Worm (Caenorhabditis elegans) whole organism, L4 larva: ENCODE results near the gene F26F2.13.

Experiments used
- F49E8.2 ChIP-seq: sonication (generic microtip); optimal IDR thresholded peaks from 2 replicates; lab custom pipeline; 2016; ENCODE audit warnings: missing compliant biosample characterization, mild to moderate bottlenecking, missing genetic modification characterization, borderline replicate concordance
- Y48G9A.11 ChIP-seq: fragments of 200-800 bp; sonication (Bioruptor generic); IDR thresholded peaks from 2 replicates; pipeline ENCODE4 v1.3.6; 2022; ENCODE audit warnings: missing genetic modification reagents, missing genetic modification characterization, missing compliant biosample characterization
- aly-2 ChIP-seq: sonication (generic microtip); optimal IDR thresholded peaks from 2 replicates; lab custom pipeline; 2018; ENCODE audit warnings: missing biosample characterization, missing genetic modification characterization
- daf-12 ChIP-seq: fragments of 150-350 bp; optimal IDR thresholded peaks from 2 replicates; lab custom pipeline; 2014; ENCODE audit warnings: missing biosample characterization, missing genetic modification reagents, missing genetic modification characterization
- egl-43 ChIP-seq: fragments of 200-800 bp; sonication (Bioruptor generic); IDR thresholded peaks from 2 replicates; pipeline ENCODE4 v1.3.6; 2022; ENCODE audit warnings: missing genetic modification reagents, missing genetic modification characterization, missing compliant biosample characterization
- fos-1 ChIP-seq: fragments of 150-350 bp; optimal IDR thresholded peaks from 2 replicates; lab custom pipeline; 2014; ENCODE audit warnings: missing biosample characterization, missing genetic modification characterization
- hif-1 ChIP-seq, 2 experiments: sonication (generic microtip); optimal IDR thresholded peaks; 2 replicates each; lab custom pipeline; 2016 to 2017; ENCODE audit warnings: missing compliant biosample characterization in 2 of 2, missing genetic modification characterization in 2 of 2, missing genetic modification reagents in 2 of 2, missing genotype in 2 of 2, mild to moderate bottlenecking in 1 of 2
- jun-1 ChIP-seq: fragments of 150-350 bp; optimal IDR thresholded peaks from 2 replicates; lab custom pipeline; 2014; ENCODE audit warnings: missing biosample characterization, missing genetic modification reagents, missing genetic modification characterization
- nhr-11 ChIP-seq: fragments of 150-350 bp; optimal IDR thresholded peaks from 2 replicates; lab custom pipeline; 2014; ENCODE audit warnings: missing biosample characterization, missing genetic modification characterization
- saeg-2 ChIP-seq: fragments of 200-800 bp; sonication (Bioruptor generic); IDR thresholded peaks from 2 replicates; pipeline ENCODE4 v1.3.6; 2022; ENCODE audit warnings: missing genetic modification reagents, missing genetic modification characterization, missing compliant biosample characterization
- spr-3 ChIP-seq: fragments of 200-800 bp; sonication (Bioruptor generic); optimal IDR thresholded peaks from 2 replicates; lab custom pipeline; 2018; ENCODE audit warnings: mild to moderate bottlenecking, missing genetic modification characterization, missing compliant biosample characterization
- unc-62 ChIP-seq, 3 experiments: fragments of 150-350 bp in 1 of 3; sonication (generic microtip); optimal IDR thresholded peaks in 2 of 3; peaks in 1 of 3; 1 replicate in 1 of 3; 2 replicates in 2 of 3; lab custom pipeline; 2014 to 2017; ENCODE audit warnings: missing biosample characterization in 3 of 3, missing genetic modification characterization in 3 of 3, missing genetic modification reagents in 3 of 3, missing genotype in 1 of 3
- ztf-11 ChIP-seq: fragments of 150-350 bp; optimal IDR thresholded peaks from 2 replicates; lab custom pipeline; 2014; ENCODE audit warnings: missing biosample characterization, missing genetic modification characterization

DNA sequence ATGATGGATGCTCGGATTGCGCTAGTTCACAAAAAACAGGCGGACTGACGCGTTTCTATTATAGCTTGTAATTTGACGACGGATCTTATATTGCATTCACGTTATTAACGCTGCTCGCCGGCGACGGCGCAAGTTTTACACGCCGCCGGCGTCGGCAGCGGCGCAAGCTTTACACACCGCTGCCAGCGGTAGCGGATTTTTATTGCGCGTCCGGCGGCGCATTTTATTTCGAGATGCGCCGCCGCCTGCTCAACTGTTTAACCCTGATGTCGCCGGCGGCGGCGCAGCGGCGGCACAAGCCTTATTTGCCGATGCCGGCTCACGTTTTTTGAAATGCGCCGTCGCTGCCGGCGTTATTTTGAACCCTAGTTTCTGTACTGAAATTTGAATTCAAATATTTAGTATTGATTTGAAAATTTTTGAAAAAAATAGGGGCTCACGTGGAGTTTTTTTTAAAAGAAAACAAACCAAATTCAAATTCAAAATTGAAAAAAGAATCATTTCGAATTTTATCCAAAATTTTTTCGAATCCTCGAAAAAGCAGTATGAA lies 40.5 kb downstream of the F26F2.13 start, which contains the start of gene ttr-57:
- TF ChIP-seq spr-3 (GFP tag; lab: Kevin White, UChicago) (no peak), egl-43 (0 out of 2 replicates have a peak, but pooled peaks have one; percentile 36), ztf-11 (tag; lab: Kevin White, UChicago) (no peak), aly-2 (no peak), hif-1 (tag; optimal IDR thresholded peaks at IDR 0.05; lab: Kevin White, UChicago) (no peak), F49E8.2 (tag; lab: Kevin White, UChicago) (no peak), nhr-11 (tag; lab: Kevin White, UChicago) (no peak), unc-62 (GFP tag; optimal IDR thresholded peaks at IDR 0.05 in 1 of 2; lab: Kevin White, UChicago) (no peak), unc-62 (tag; optimal IDR thresholded peaks at IDR 0.05; lab: Kevin White, UChicago) (no peak), Y48G9A.11 (GFP tag; lab: Robert Waterston, UW) (no peak), saeg-2 (GFP tag; lab: Robert Waterston, UW) (no peak), daf-12 (tag; lab: Kevin White, UChicago) (no peak), fos-1 (tag; lab: Kevin White, UChicago) (no peak), jun-1 (tag; lab: Kevin White, UChicago) (no peak)
